Fruit fly (Drosophila melanogaster) whole organism, embryonic: ENCODE data around the gene CG11700.
A peak's percentile ranks its signal among the peaks of the same experiment; 100 is the strongest.

Experiments
- Aef1 ChIP-seq: fragments of 200-800 bp; sonication (Bioruptor generic); IDR thresholded peaks from 3 replicates; pipeline ENCODE4 v1.3.6; 2022; ENCODE audit warnings: missing biosample characterization, missing genetic modification characterization
- BEAF-32 ChIP-seq: fragments of 200-800 bp; sonication (Bioruptor generic); optimal IDR thresholded peaks from 3 replicates; lab custom pipeline; 2017; ENCODE audit warnings: missing biosample characterization, missing genetic modification characterization, mild to moderate bottlenecking, moderate library complexity, missing genetic modification reagents
- C15 ChIP-seq: fragments of 200-800 bp; sonication (Bioruptor generic); IDR thresholded peaks from 3 replicates; pipeline ENCODE4 v1.3.6; 2022; ENCODE audit warnings: missing biosample characterization, missing genetic modification characterization
- CG10654 ChIP-seq: fragments of 200-800 bp; sonication (Bioruptor generic); optimal IDR thresholded peaks from 2 replicates; lab custom pipeline; 2016; ENCODE audit warnings: missing biosample characterization, missing genetic modification characterization
- CG11456 ChIP-seq: fragments of 200-800 bp; sonication (Bioruptor generic); IDR thresholded peaks from 3 replicates; pipeline ENCODE4 v1.3.6; 2022; ENCODE audit warnings: missing biosample characterization, missing genetic modification characterization
- CG12391 ChIP-seq: fragments of 200-800 bp; sonication (Bioruptor generic); optimal IDR thresholded peaks from 3 replicates; lab custom pipeline; 2018; ENCODE audit warnings: missing biosample characterization, mild to moderate bottlenecking, missing genetic modification characterization, moderate library complexity
- CG12769 ChIP-seq: fragments of 200-800 bp; sonication (Bioruptor generic); optimal IDR thresholded peaks from 2 replicates; lab custom pipeline; 2019; ENCODE audit warnings: missing biosample characterization, mild to moderate bottlenecking, missing genetic modification characterization, moderate library complexity
- CG13775 ChIP-seq: fragments of 200-800 bp; sonication (Bioruptor generic); optimal IDR thresholded peaks from 3 replicates; lab custom pipeline; 2017; ENCODE audit warnings: missing biosample characterization, mild to moderate bottlenecking, missing genetic modification characterization
- CG14441 ChIP-seq: fragments of 200-800 bp; sonication (Bioruptor generic); IDR thresholded peaks from 2 replicates; pipeline ENCODE4 v1.3.6; 2022; ENCODE audit warnings: missing biosample characterization, missing genetic modification characterization
- CG14710 ChIP-seq: fragments of 200-800 bp; sonication (Bioruptor generic); optimal IDR thresholded peaks from 3 replicates; lab custom pipeline; 2019; ENCODE audit warnings: missing biosample characterization, mild to moderate bottlenecking, missing genetic modification characterization, moderate library complexity
- CG15011 ChIP-seq: fragments of 200-800 bp; sonication (Bioruptor generic); optimal IDR thresholded peaks from 3 replicates; lab custom pipeline; 2018; ENCODE audit warnings: missing biosample characterization, mild to moderate bottlenecking, missing genetic modification characterization
- CG1529 ChIP-seq: fragments of 200-800 bp; sonication (Bioruptor generic); optimal IDR thresholded peaks from 3 replicates; lab custom pipeline; 2018; ENCODE audit warnings: missing biosample characterization, missing genetic modification characterization
- CG15514 ChIP-seq: fragments of 200-800 bp; sonication (Bioruptor generic); optimal IDR thresholded peaks from 3 replicates; lab custom pipeline; 2017; ENCODE audit warnings: missing biosample characterization, missing genetic modification characterization, mild to moderate bottlenecking, moderate library complexity, missing genetic modification reagents
- CG1647 ChIP-seq: fragments of 200-800 bp; sonication (Bioruptor generic); optimal IDR thresholded peaks from 3 replicates; lab custom pipeline; 2016; ENCODE audit warnings: missing biosample characterization, missing genetic modification characterization
- CG17186 ChIP-seq: fragments of 200-800 bp; sonication (Bioruptor generic); optimal IDR thresholded peaks from 3 replicates; lab custom pipeline; 2017; ENCODE audit warnings: missing biosample characterization, missing genetic modification reagents, missing genetic modification characterization
- CG17359 ChIP-seq: fragments of 200-800 bp; sonication (Bioruptor generic); optimal IDR thresholded peaks from 3 replicates; lab custom pipeline; 2018; ENCODE audit warnings: missing biosample characterization, mild to moderate bottlenecking, missing genetic modification characterization, moderate library complexity
- CG18011 ChIP-seq: fragments of 200-800 bp; sonication (Bioruptor generic); optimal IDR thresholded peaks from 2 replicates; lab custom pipeline; 2017; ENCODE audit warnings: missing biosample characterization, missing genetic modification characterization, mild to moderate bottlenecking, moderate library complexity, missing genotype
- CG2129 ChIP-seq: fragments of 200-800 bp; sonication (Bioruptor generic); IDR thresholded peaks from 2 replicates; pipeline ENCODE4 v1.3.6; 2022; ENCODE audit warnings: missing biosample characterization, missing genetic modification characterization; ENCODE audit not compliant: partially characterized antibody
- CG2202 ChIP-seq: fragments of 200-800 bp; sonication (Bioruptor generic); optimal IDR thresholded peaks from 2 replicates; lab custom pipeline; 2018; ENCODE audit warnings: missing biosample characterization, mild to moderate bottlenecking, missing genetic modification characterization
- CG3281 ChIP-seq: fragments of 200-800 bp; sonication (Bioruptor generic); optimal IDR thresholded peaks from 3 replicates; lab custom pipeline; 2017; ENCODE audit warnings: missing biosample characterization, mild to moderate bottlenecking, missing genetic modification characterization
- CG33557 ChIP-seq: fragments of 200-800 bp; sonication (Bioruptor generic); optimal IDR thresholded peaks from 2 replicates; lab custom pipeline; 2019; ENCODE audit warnings: missing biosample characterization, mild to moderate bottlenecking, missing genetic modification characterization, moderate library complexity
- CG6254 ChIP-seq: fragments of 200-800 bp; sonication (Bioruptor generic); optimal IDR thresholded peaks from 3 replicates; lab custom pipeline; 2017; ENCODE audit warnings: mild to moderate bottlenecking, missing biosample characterization, missing genetic modification reagents, missing genetic modification characterization
- CG7372 ChIP-seq: fragments of 200-800 bp; sonication (Bioruptor generic); IDR thresholded peaks from 2 replicates; pipeline ENCODE4 v1.3.6; 2022; ENCODE audit warnings: missing biosample characterization, missing genetic modification characterization
- CG7556 ChIP-seq: fragments of 200-800 bp; sonication (Bioruptor generic); optimal IDR thresholded peaks from 2 replicates; lab custom pipeline; 2017; ENCODE audit warnings: missing biosample characterization, mild to moderate bottlenecking, missing genetic modification characterization
- CG9817 ChIP-seq: fragments of 200-800 bp; sonication (Bioruptor generic); optimal IDR thresholded peaks from 2 replicates; lab custom pipeline; 2018; ENCODE audit warnings: missing biosample characterization, mild to moderate bottlenecking, missing genetic modification characterization, moderate library complexity
- CG9932 ChIP-seq: fragments of 200-800 bp; sonication (Bioruptor generic); IDR thresholded peaks from 2 replicates; pipeline ENCODE4 v1.3.6; 2022; ENCODE audit warnings: missing biosample characterization, missing genetic modification characterization
- Deaf1 ChIP-seq: fragments of 200-800 bp; optimal IDR thresholded peaks from 3 replicates; lab custom pipeline; 2019; ENCODE audit warnings: missing biosample characterization, mild to moderate bottlenecking, missing genetic modification characterization, moderate library complexity
- Dref ChIP-seq: fragments of 200-800 bp; sonication (Bioruptor generic); IDR thresholded peaks from 2 replicates; pipeline ENCODE4 v1.3.6; 2022; ENCODE audit warnings: missing biosample characterization, missing genetic modification characterization
- E2f1 ChIP-seq: fragments of 200-800 bp; sonication (Bioruptor generic); IDR thresholded peaks from 2 replicates; pipeline ENCODE4 v1.3.6; 2022; ENCODE audit warnings: missing biosample characterization, missing genetic modification characterization
- HLH54F ChIP-seq: fragments of 200-800 bp; sonication (Bioruptor generic); optimal IDR thresholded peaks from 3 replicates; lab custom pipeline; 2016; ENCODE audit warnings: missing biosample characterization, missing genetic modification characterization
- Hr51 ChIP-seq, 2 experiments: fragments of 200-800 bp; sonication (Bioruptor generic); optimal IDR thresholded peaks; 2 replicates in 1 of 2; 3 replicates in 1 of 2; lab custom pipeline; 2016 to 2018; ENCODE audit warnings: missing biosample characterization in 2 of 2, missing genetic modification characterization in 2 of 2, mild to moderate bottlenecking in 1 of 2, moderate library complexity in 1 of 2
- Jarid2 ChIP-seq: fragments of 200-800 bp; sonication (Bioruptor generic); optimal IDR thresholded peaks from 3 replicates; lab custom pipeline; 2017; ENCODE audit warnings: mild to moderate bottlenecking, missing biosample characterization, missing genetic modification reagents, missing genetic modification characterization
- Ptx1 ChIP-seq: fragments of 200-800 bp; sonication (Bioruptor generic); IDR thresholded peaks from 2 replicates; pipeline ENCODE4 v1.3.6; 2022; ENCODE audit warnings: missing biosample characterization, missing genetic modification characterization
- Sin3A ChIP-seq: fragments of >200 bp; optimal IDR thresholded peaks from 2 replicates; lab custom pipeline; 2018
- Sox102F ChIP-seq: fragments of 200-800 bp; sonication (Bioruptor generic); optimal IDR thresholded peaks from 2 replicates; lab custom pipeline; 2018; ENCODE audit warnings: missing biosample characterization, mild to moderate bottlenecking, missing genetic modification characterization, moderate library complexity
- TFAM ChIP-seq: fragments of 200-800 bp; sonication (Bioruptor generic); optimal IDR thresholded peaks from 2 replicates; lab custom pipeline; 2017; ENCODE audit warnings: missing biosample characterization, missing genetic modification characterization, inconsistent platforms
- Tbp ChIP-seq: fragments of >200 bp; optimal IDR thresholded peaks from 2 replicates; lab custom pipeline; 2018; ENCODE audit warnings: missing biosample characterization, missing genetic modification characterization
- abd-A ChIP-seq: fragments of 200-800 bp; sonication (Bioruptor generic); optimal IDR thresholded peaks from 3 replicates; lab custom pipeline; 2019; ENCODE audit warnings: missing biosample characterization, mild to moderate bottlenecking, missing genetic modification characterization, moderate library complexity
- bigmax ChIP-seq: fragments of 200-800 bp; sonication (Bioruptor generic); optimal IDR thresholded peaks from 2 replicates; lab custom pipeline; 2018; ENCODE audit warnings: missing biosample characterization, mild to moderate bottlenecking, missing genetic modification characterization
- br ChIP-seq: fragments of >200 bp; optimal IDR thresholded peaks from 2 replicates; lab custom pipeline; 2017
- chif ChIP-seq, 2 experiments: fragments of 200-800 bp; sonication (Bioruptor generic); optimal IDR thresholded peaks; 3 replicates each; lab custom pipeline; 2016; ENCODE audit warnings: missing biosample characterization in 2 of 2, missing genetic modification characterization in 2 of 2
- kni ChIP-seq: fragments of 200-800 bp; sonication (Bioruptor generic); optimal IDR thresholded peaks from 3 replicates; lab custom pipeline; 2017; ENCODE audit warnings: mild to moderate bottlenecking, missing biosample characterization, missing genetic modification reagents, missing genetic modification characterization
- otp ChIP-seq: fragments of 200-800 bp; sonication (Bioruptor generic); IDR thresholded peaks from 3 replicates; pipeline ENCODE4, ENCODE4 v1.3.6; 2022; ENCODE audit warnings: missing biosample characterization, missing genetic modification characterization
- pb ChIP-seq: fragments of 200-800 bp; sonication (Bioruptor generic); optimal IDR thresholded peaks from 3 replicates; lab custom pipeline; 2016; ENCODE audit warnings: missing biosample characterization, missing genetic modification characterization
- pnt ChIP-seq: fragments of 200-800 bp; sonication (Bioruptor generic); optimal IDR thresholded peaks from 3 replicates; lab custom pipeline; 2016; ENCODE audit warnings: missing biosample characterization, missing genetic modification characterization
- sqz ChIP-seq: fragments of 200-800 bp; sonication (Bioruptor generic); optimal IDR thresholded peaks from 3 replicates; lab custom pipeline; 2018; ENCODE audit warnings: missing biosample characterization, mild to moderate bottlenecking, missing genetic modification characterization
- trem ChIP-seq: fragments of 200-800 bp; optimal IDR thresholded peaks from 3 replicates; lab custom pipeline; 2019; ENCODE audit warnings: missing biosample characterization, mild to moderate bottlenecking, missing genetic modification characterization, moderate library complexity
- ttk ChIP-seq: fragments of 200-800 bp; sonication (Bioruptor generic); IDR thresholded peaks from 2 replicates; pipeline ENCODE4 v2.1.2; 2022; ENCODE audit warnings: missing biosample characterization, missing genetic modification characterization
- usp ChIP-seq: fragments of >200 bp; optimal IDR thresholded peaks from 2 replicates; lab custom pipeline; 2017; ENCODE audit warnings: missing biosample characterization, missing genetic modification characterization
- vfl ChIP-seq: fragments of 200-800 bp; sonication (Bioruptor generic); optimal IDR thresholded peaks from 2 replicates; lab custom pipeline; 2016; ENCODE audit warnings: missing biosample characterization, missing genetic modification characterization

The CG11700 gene

dm6 chrX:6267187-6267711 is 16.1 kb downstream of the CG11700 start, which contains the start of gene schlank (continued):
- peak; percentile 33 for TF ChIP-seq BEAF-32 (GFP tag; lab: Kevin White, UChicago)
- TF ChIP-seq Aef1 (GFP tag; lab: Robert Waterston, UW), result peak; percentile 30; the same call in 1 of the 3 replicates
- no peak for TF ChIP-seq Sox102F (GFP tag; lab: Kevin White, UChicago)
- no peak for TF ChIP-seq CG1647 (GFP tag; lab: Kevin White, UChicago)
- TF ChIP-seq CG15011 (GFP tag; lab: Kevin White, UChicago), result no peak
- TF ChIP-seq CG9817, result no peak
- TF ChIP-seq ttk, result peak; percentile 26; the same call in 1 of the 2 replicates
- peak; percentile 10 for TF ChIP-seq trem
- TF ChIP-seq CG2202 (tag; lab: Kevin White, UChicago), result no peak
- no peak for TF ChIP-seq CG33557
- no peak for TF ChIP-seq C15 (GFP tag; lab: Robert Waterston, UW)
- no peak for TF ChIP-seq CG18011 (GFP tag; lab: Kevin White, UChicago)
- TF ChIP-seq pb (GFP tag; lab: Kevin White, UChicago), result no peak
- peak; percentile 27 for TF ChIP-seq CG17186 (GFP tag; lab: Kevin White, UChicago)
- TF ChIP-seq CG7372, result no peak; the same call in 1 of the 2 replicates
- peak; percentile 62 for TF ChIP-seq CG14710 (tag; lab: Kevin White, UChicago)
- peak; percentile 53 for TF ChIP-seq CG17359 (tag; lab: Kevin White, UChicago)
- no peak for TF ChIP-seq usp
- TF ChIP-seq CG6254 (GFP tag; lab: Kevin White, UChicago), result no peak
- TF ChIP-seq otp (GFP tag; lab: Robert Waterston, UW), result 0 out of 3 replicates have a peak, but pooled peaks have one; percentile 12
- TF ChIP-seq sqz (GFP tag; lab: Kevin White, UChicago), result no peak
- no peak for TF ChIP-seq br
- no peak for TF ChIP-seq abd-A
- peak; percentile 24; the same call in 1 of the 2 replicates for TF ChIP-seq Dref
- peak; percentile 8 to 46 for TF ChIP-seq chif (GFP tag; optimal IDR thresholded peaks at IDR 0.05; lab: Kevin White, UChicago)
- TF ChIP-seq Jarid2 (GFP tag; lab: Kevin White, UChicago), result no peak
- TF ChIP-seq kni, result no peak
- TF ChIP-seq CG12391 (tag; lab: Kevin White, UChicago), result peak; percentile 52
- peak; percentile 62 for TF ChIP-seq CG13775
- peak; percentile 37 for TF ChIP-seq Sin3A
- TF ChIP-seq Deaf1 (tag; lab: Kevin White, UChicago), result no peak
- peak; percentile 40 for TF ChIP-seq CG10654
- peak; percentile 12 for TF ChIP-seq CG15514 (GFP tag; lab: Kevin White, UChicago)
- peak; percentile 77 for TF ChIP-seq Ptx1 (GFP tag; lab: Robert Waterston, UW)
- TF ChIP-seq Hr51 (GFP tag; optimal IDR thresholded peaks at IDR 0.05; lab: Kevin White, UChicago), result peak in 1 of 2 experiments; percentile 1
- TF ChIP-seq CG14441 (GFP tag; lab: Robert Waterston, UW), result peak; percentile 71
- peak; percentile 60; the same call in 1 of the 3 replicates for TF ChIP-seq CG11456 (GFP tag; lab: Robert Waterston, UW)
- peak; percentile 16 for TF ChIP-seq CG7556 (GFP tag; lab: Kevin White, UChicago)
- no peak for TF ChIP-seq CG1529 (GFP tag; lab: Kevin White, UChicago)
- peak; percentile 51; the same call in 1 of the 2 replicates for TF ChIP-seq E2f1 (GFP tag; lab: Robert Waterston, UW)
- no peak for TF ChIP-seq CG3281
- peak; percentile 67 for TF ChIP-seq HLH54F (GFP tag; lab: Kevin White, UChicago)
- TF ChIP-seq pnt (GFP tag; lab: Kevin White, UChicago), result peak; percentile 60
- TF ChIP-seq vfl (GFP tag; lab: Kevin White, UChicago), result peak; percentile 51
- TF ChIP-seq TFAM (GFP tag; lab: Kevin White, UChicago), result no peak
- no peak for TF ChIP-seq CG2129
- peak; percentile 59 for TF ChIP-seq CG12769
- no peak for TF ChIP-seq bigmax (GFP tag; lab: Kevin White, UChicago)
- no peak for TF ChIP-seq Tbp (GFP tag; lab: Kevin White, UChicago)
- TF ChIP-seq CG9932 (GFP tag; lab: Robert Waterston, UW), result peak; percentile 70
